Worm (Caenorhabditis elegans): ENCODE measurements around the gene nonu-1.
A peak's percentile ranks its signal among the peaks of the same experiment; 100 is the strongest.

The nonu-1 gene

DNA sequence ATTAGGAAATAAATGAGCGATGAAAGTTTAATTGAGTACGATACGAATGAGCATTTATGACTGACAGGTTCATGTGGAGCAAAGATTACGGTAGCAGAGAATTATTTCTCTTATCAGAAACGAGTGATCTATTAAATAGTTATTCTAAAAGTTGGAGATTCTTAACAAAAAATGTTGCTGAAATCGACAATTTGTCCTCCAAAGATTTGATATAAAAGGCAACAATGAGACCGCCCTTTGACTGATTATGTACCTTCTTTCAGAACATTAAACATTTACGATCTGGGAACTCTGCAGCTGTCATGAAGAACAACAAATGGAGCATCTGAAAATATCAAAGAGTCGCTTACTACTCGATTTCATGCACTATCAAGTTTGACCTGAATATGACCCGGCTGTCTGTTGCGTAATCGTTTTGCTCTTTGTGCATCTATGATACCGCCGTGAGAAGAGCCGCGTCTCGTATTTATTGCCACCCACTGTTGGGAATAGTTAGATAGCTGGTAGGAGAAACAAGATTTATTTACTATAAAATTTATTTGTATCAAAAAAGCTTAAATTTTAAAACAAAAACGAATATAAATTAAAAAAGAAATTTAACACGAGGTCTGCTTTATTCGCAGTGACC lies 40.1 kb downstream of the nonu-1 start, which contains the start of gene pal-1:
pal-1 (minus strand) TSS at position 51 of the 628 bp plus-strand sequence.
- TF ChIP-seq tbp1 (GFP tag; optimal IDR thresholded peaks at IDR 0.05), result no peak
- TF ChIP-seq Y95B8A.8 (GFP tag; IDR thresholded peaks at IDR 0.05), result no peak
- no peak for TF ChIP-seq snpc-1.3 (tag; optimal IDR thresholded peaks at IDR 0.05; ENCODE audit: insufficient read depth)
- no peak for TF ChIP-seq ztf-22 (GFP tag; optimal IDR thresholded peaks at IDR 0.05)
- no peak for TF ChIP-seq die-1 (tag; optimal IDR thresholded peaks at IDR 0.05)
- TF ChIP-seq ceh-100 (GFP tag; IDR thresholded peaks at IDR 0.05), result no peak
- TF ChIP-seq athp-1 (tag; optimal IDR thresholded peaks at IDR 0.05), result no peak
- TF ChIP-seq Y56A3A.18 (GFP tag; IDR thresholded peaks at IDR 0.05), result no peak
- no peak for TF ChIP-seq hlh-12 (tag; optimal IDR thresholded peaks at IDR 0.05)
- no peak for TF ChIP-seq dpff-1 (tag; optimal IDR thresholded peaks at IDR 0.05)
- no peak for TF ChIP-seq nhr-27 (tag; optimal IDR thresholded peaks at IDR 0.05)
- no peak for TF ChIP-seq chd-7 (tag; optimal IDR thresholded peaks at IDR 0.05)
- no peak for TF ChIP-seq tlf-1 (GFP tag; optimal IDR thresholded peaks at IDR 0.05)
- TF ChIP-seq snpc-3.4 (tag; optimal IDR thresholded peaks at IDR 0.05), result no peak
- no peak for TF ChIP-seq Y53F4B.3 (GFP tag; IDR thresholded peaks at IDR 0.05)

DNA sequence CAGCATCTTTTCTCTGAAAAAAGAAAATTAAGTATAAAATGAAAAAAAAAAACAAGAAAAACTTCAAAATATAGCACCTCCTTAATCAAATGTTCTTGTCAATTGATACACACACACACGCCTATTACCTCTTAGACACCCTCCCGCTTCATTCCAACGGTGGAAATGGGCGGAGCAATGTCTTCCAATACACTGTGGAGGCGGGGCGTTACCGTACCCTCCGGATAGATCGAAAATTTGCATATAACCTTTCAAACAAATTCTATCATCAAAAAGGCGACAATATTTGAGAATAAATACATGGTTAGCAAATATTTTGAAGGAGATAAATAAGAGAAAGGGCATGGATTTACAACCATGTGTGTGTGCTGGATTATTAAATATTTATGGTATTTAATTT lies 41.6 kb downstream of the nonu-1 start:
- TF ChIP-seq ekl-4 (GFP tag; IDR thresholded peaks at IDR 0.05), result peak; percentile 31; the same call in 1 of the 2 replicates
- TF ChIP-seq ztf-22 (GFP tag; optimal IDR thresholded peaks at IDR 0.05), result no peak
- TF ChIP-seq lsy-27 (tag; optimal IDR thresholded peaks at IDR 0.05; ENCODE audit: borderline replicate concordance, insufficient read depth), result no peak
- no peak for TF ChIP-seq lin-35 (GFP tag; optimal IDR thresholded peaks at IDR 0.05)
- peak; percentile 47; the same call in 1 of the 2 replicates for TF ChIP-seq madf-6 (GFP tag; IDR thresholded peaks at IDR 0.05)
- 0 out of 2 replicates have a peak, but pooled peaks have one; percentile 42 for TF ChIP-seq madf-3 (GFP tag; IDR thresholded peaks at IDR 0.05)
- TF ChIP-seq nhr-90 (tag; optimal IDR thresholded peaks at IDR 0.05), result no peak
- no peak for TF ChIP-seq F23B12.7 (tag; optimal IDR thresholded peaks at IDR 0.05; ENCODE audit: insufficient read depth)
- TF ChIP-seq lin-54 (GFP tag; optimal IDR thresholded peaks at IDR 0.05), result no peak
- TF ChIP-seq let-526 (GFP tag; IDR thresholded peaks at IDR 0.05), result no peak
- TF ChIP-seq hsf-1 (GFP tag; IDR thresholded peaks at IDR 0.05), result peak; percentile 18; the same call in 1 of the 2 replicates
- peak; percentile 28 for TF ChIP-seq attf-5 (GFP tag; optimal IDR thresholded peaks at IDR 0.05)
- TF ChIP-seq snpc-3.4 (tag; optimal IDR thresholded peaks at IDR 0.05), result peak; percentile 26

ce11 chrIII:4806345-4806744 lies 43.4 kb downstream of the nonu-1 start:
- TF ChIP-seq ceh-100 (GFP tag; IDR thresholded peaks at IDR 0.05) (no peak), Y53F4B.3 (GFP tag; IDR thresholded peaks at IDR 0.05) (no peak), attf-3 (GFP tag; conservative IDR thresholded peaks at IDR 0.05) (no peak), hmg-20 (GFP tag; IDR thresholded peaks at IDR 0.05) (no peak), dpl-1 (GFP tag; optimal IDR thresholded peaks at IDR 0.05) (no peak), hsf-1 (GFP tag; IDR thresholded peaks at IDR 0.05) (no peak), nhr-27 (tag; optimal IDR thresholded peaks at IDR 0.05) (no peak), somi-1 (GFP tag; optimal IDR thresholded peaks at IDR 0.05) (no peak), T26A5.8 (tag; optimal IDR thresholded peaks at IDR 0.05) (no peak), athp-1 (tag; optimal IDR thresholded peaks at IDR 0.05) (no peak), ztf-6 (GFP tag; IDR thresholded peaks at IDR 0.05) (no peak)

DNA sequence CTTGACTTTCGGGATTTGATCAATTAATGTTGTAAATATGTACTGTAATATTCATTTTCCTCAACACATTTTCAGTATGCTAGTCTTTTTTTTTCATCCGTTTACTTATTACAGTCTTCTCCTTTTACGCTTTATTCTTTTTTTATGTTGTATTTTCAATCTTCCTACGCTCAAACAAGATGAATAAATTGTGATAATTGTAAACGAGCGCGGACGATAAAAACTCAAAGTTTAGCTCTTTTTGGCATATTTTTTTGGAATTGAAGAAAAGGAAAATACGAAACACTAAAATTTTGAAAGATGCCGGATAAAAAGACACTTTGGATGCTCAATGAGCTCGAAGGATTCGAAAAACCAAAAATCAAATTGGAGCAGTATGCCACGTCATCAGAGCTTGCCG lies 47.0 kb downstream of the nonu-1 start, which contains the start of gene metl-5:
metl-5 (plus strand) TSS at position 301 of the 400 bp plus-strand sequence.
- 0 out of 2 replicates have a peak, but pooled peaks have one; percentile 13 for TF ChIP-seq madf-6 (GFP tag; IDR thresholded peaks at IDR 0.05)
- no peak for TF ChIP-seq Y95B8A.8 (GFP tag; IDR thresholded peaks at IDR 0.05)
- 0 out of 2 replicates have a peak, but pooled peaks have one; percentile 37 for TF ChIP-seq hsf-1 (GFP tag; IDR thresholded peaks at IDR 0.05)
